Worm (Caenorhabditis elegans): ENCODE results near the gene F13C5.5.

DNA sequence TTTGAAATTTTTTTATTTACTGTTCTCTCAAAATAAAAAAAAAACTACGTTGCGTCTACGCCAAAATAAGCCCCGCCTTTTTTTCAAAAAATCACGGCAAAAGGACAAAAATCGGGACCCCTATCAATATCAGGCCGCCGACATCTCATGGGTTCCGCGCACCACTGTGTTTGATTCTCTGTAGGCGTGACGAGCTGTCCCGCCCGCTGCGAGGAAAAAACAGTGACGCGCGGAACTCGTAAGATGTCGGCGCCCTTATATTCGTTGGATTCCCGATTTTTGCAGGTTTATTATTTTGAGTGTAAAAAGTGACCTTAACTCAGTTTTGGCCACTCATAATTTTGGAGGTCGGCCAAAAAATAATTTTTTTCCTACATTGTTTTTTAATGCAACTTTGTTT is 36.9 kb downstream of the F13C5.5 start:
- no peak for TF ChIP-seq nhr-77 (tag; optimal IDR thresholded peaks at IDR 0.05)
- no peak for TF ChIP-seq lsy-2 (tag; optimal IDR thresholded peaks at IDR 0.05)
- TF ChIP-seq sma-9 (GFP tag; optimal IDR thresholded peaks at IDR 0.05): no peak
- no peak for TF ChIP-seq sma-9 (tag; optimal IDR thresholded peaks at IDR 0.05)
- TF ChIP-seq snpc-4 (tag; optimal IDR thresholded peaks at IDR 0.05): no peak
- no peak for TF ChIP-seq lin-11 (tag; optimal IDR thresholded peaks at IDR 0.05)

Measured in whole organism, L2 larva.